Fruit fly (Drosophila melanogaster): Measurements from ENCODE around the gene CG4998.

Gene CG4998

DNA sequence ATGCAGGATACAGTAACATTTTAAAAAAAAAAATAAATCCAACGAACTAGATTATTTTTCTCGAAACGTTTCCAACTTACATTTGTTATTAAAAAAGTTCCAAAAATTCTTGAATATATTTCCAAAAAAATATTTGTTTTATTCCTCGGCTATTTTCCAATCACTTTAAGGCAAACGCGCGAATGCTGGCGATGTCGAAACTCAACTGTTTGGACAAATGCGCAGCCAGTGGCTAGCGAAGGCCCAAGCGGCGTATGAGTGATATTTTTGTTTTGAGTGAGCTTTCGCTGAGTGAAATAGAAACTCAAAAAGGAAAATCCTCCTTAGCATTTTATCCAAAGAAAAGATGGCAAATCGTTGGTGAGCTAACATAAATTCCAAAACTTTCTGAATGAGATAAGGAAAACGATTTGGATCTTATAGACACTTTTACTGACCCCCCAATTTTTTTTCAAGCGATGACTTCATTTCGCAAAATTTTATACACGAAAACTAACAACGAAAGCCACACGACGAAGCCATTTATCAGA is 20.5 kb downstream of the CG4998 start, which contains the start of gene ringer:
Gene ringer (minus strand): TSS at position 210 of the 530 bp plus-strand sequence.
- TF ChIP-seq CG8632 (GFP tag; optimal IDR thresholded peaks at IDR 0.05) (no peak), CG6808 (GFP tag; optimal IDR thresholded peaks at IDR 0.05) (no peak), Eip78C (GFP tag) (peak; percentile 71), spab (GFP tag; optimal IDR thresholded peaks at IDR 0.05) (no peak)

DNA sequence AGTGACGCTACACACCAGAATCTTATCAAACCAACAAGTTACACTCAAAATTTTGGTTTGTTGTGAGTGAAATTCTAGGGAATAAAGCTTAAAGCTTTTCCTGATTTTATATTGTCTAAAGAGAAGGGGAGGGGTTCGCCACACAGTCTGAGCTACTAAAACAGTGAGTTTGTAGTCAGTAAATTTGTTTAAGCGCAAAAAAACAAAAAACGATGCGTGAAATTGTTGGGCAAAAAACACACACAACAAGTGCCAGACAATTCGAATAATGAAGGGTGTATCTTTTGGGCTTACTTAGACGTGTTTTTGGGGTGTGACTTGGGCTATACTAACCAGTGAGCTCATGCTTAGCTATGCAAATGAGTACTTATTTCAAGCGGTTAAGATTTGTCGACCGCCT is 21.0 kb downstream of the CG4998 start:
- TF ChIP-seq CG1621 (tag; optimal IDR thresholded peaks at IDR 0.05) = no peak
- TF ChIP-seq CG6854 (GFP tag; optimal IDR thresholded peaks at IDR 0.05) = no peak
- TF ChIP-seq fkh (GFP tag; optimal IDR thresholded peaks at IDR 0.05) = peak; percentile 70
- no peak for TF ChIP-seq dsx (GFP tag; optimal IDR thresholded peaks at IDR 0.05; ENCODE audit: poor library complexity, severe bottlenecking)

DNA sequence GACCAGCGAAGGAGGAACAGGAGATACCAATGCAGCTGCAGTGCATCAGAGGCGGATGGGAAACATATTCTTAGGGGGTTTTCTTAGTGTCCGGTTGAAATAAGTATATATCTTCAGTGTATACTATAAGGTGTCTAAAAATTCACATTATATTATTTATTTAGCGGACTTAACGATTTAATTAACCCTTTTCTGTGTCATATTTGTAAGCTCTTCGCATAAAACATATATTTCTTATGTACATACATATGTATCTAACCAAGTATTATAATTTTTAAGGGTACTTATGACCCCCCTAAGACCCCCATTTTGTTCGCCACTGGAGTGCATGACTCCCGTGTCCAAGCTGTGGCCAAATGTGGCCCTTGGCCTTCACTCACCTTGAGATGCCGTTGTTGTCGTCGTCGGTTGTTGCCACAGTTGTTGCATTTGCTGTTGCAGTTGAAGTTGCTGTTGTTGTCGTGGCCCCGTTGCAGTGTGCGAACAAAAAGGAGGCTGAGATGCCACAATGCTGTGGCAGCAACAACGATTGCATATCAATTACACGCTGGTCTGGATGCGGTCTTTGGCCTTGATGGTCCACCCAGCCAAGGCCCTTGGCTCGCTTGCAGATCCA is 22.5 kb downstream of the CG4998 start:
- TF ChIP-seq CG32006 (GFP tag; optimal IDR thresholded peaks at IDR 0.05) = peak; percentile 71
- TF ChIP-seq Ets21C (GFP tag; optimal IDR thresholded peaks at IDR 0.05) = peak; percentile 38
- TF ChIP-seq Ets96B (tag; optimal IDR thresholded peaks at IDR 0.05) = peak; percentile 96
- peak; percentile 70 for TF ChIP-seq CG11762 (GFP tag; optimal IDR thresholded peaks at IDR 0.05; ENCODE audit: insufficient read depth)
- peak; percentile 79 to 86 for TF ChIP-seq salr (GFP tag; optimal IDR thresholded peaks at IDR 0.05)
- peak; percentile 70 for TF ChIP-seq cyc (GFP tag; optimal IDR thresholded peaks at IDR 0.05)
- TF ChIP-seq Gug (GFP tag; IDR thresholded peaks at IDR 0.05) = no peak
- peak; percentile 96 for TF ChIP-seq Eip78C (GFP tag)
- TF ChIP-seq CG11294 (GFP tag; IDR thresholded peaks at IDR 0.05) = peak; percentile 21; the same call in 1 of the 2 replicates
- TF ChIP-seq lz (GFP tag; optimal IDR thresholded peaks at IDR 0.05) = peak; percentile 71
- TF ChIP-seq Sox15 (GFP tag; optimal IDR thresholded peaks at IDR 0.05) = peak; percentile 75
- no peak for TF ChIP-seq fkh (GFP tag; optimal IDR thresholded peaks at IDR 0.05)
- TF ChIP-seq Hr4 (GFP tag; optimal IDR thresholded peaks at IDR 0.05) = peak; percentile 48
- peak; percentile 83 for TF ChIP-seq CG16779 (tag; optimal IDR thresholded peaks at IDR 0.05)
- TF ChIP-seq CG8319 (GFP tag; optimal IDR thresholded peaks at IDR 0.05) = peak; percentile 79
- no peak for TF ChIP-seq Eip93F (GFP tag; optimal IDR thresholded peaks at IDR 0.05)
- TF ChIP-seq CG1621 (tag; optimal IDR thresholded peaks at IDR 0.05) = peak; percentile 91
- TF ChIP-seq CG7368 (GFP tag; optimal IDR thresholded peaks at IDR 0.05) = peak; percentile 72
- TF ChIP-seq spab (GFP tag; optimal IDR thresholded peaks at IDR 0.05) = peak; percentile 95
- TF ChIP-seq dac (GFP tag; optimal IDR thresholded peaks at IDR 0.05) = no peak
- peak; percentile 80 for TF ChIP-seq esn (GFP tag; optimal IDR thresholded peaks at IDR 0.05)
- peak; percentile 96 for TF ChIP-seq fd59A (GFP tag; optimal IDR thresholded peaks at IDR 0.05)
- TF ChIP-seq Met (GFP tag; optimal IDR thresholded peaks at IDR 0.05) = peak; percentile 74
- peak; percentile 95 for TF ChIP-seq dsx (GFP tag; optimal IDR thresholded peaks at IDR 0.05; ENCODE audit: poor library complexity, severe bottlenecking)
- peak; percentile 47; the same call in 1 of the 2 replicates for TF ChIP-seq CG15336 (GFP tag; IDR thresholded peaks at IDR 0.05)
- TF ChIP-seq Smox (GFP tag; optimal IDR thresholded peaks at IDR 0.05) = peak; percentile 75
- peak; percentile 79 for TF ChIP-seq topi (GFP tag; optimal IDR thresholded peaks at IDR 0.05)
- peak; percentile 58 for TF ChIP-seq CG31627 (GFP tag; optimal IDR thresholded peaks at IDR 0.05)
- TF ChIP-seq CG6854 (GFP tag; optimal IDR thresholded peaks at IDR 0.05) = peak; percentile 68
- peak; percentile 93 for TF ChIP-seq CG9139 (GFP tag; optimal IDR thresholded peaks at IDR 0.05)
- peak; percentile 72; the same call in 2 of the 3 replicates for TF ChIP-seq CG8119 (GFP tag; IDR thresholded peaks at IDR 0.05)
- peak; percentile 89 for TF ChIP-seq Eip75B (GFP tag; optimal IDR thresholded peaks at IDR 0.05)
- TF ChIP-seq vri (GFP tag; optimal IDR thresholded peaks at IDR 0.05) = peak; percentile 22
- TF ChIP-seq eg (GFP tag; IDR thresholded peaks at IDR 0.05) = 0 out of 3 replicates have a peak, but pooled peaks have one; percentile 25
- peak; percentile 79 for TF ChIP-seq CG6163 (GFP tag; IDR thresholded peaks at IDR 0.05)
- peak; percentile 69 for TF ChIP-seq net (GFP tag; optimal IDR thresholded peaks at IDR 0.05)
- TF ChIP-seq ss (GFP tag; optimal IDR thresholded peaks at IDR 0.05) = peak; percentile 95 to 97
- TF ChIP-seq Hr39 (GFP tag; optimal IDR thresholded peaks at IDR 0.05) = peak; percentile 61
- no peak for TF ChIP-seq CG6276 (GFP tag; optimal IDR thresholded peaks at IDR 0.05)
- TF ChIP-seq CG3032 (tag; optimal IDR thresholded peaks at IDR 0.05) = peak; percentile 97
- TF ChIP-seq CG6792 (GFP tag; optimal IDR thresholded peaks at IDR 0.05) = peak; percentile 84
- peak; percentile 66 for TF ChIP-seq Sox102F (GFP tag; optimal IDR thresholded peaks at IDR 0.05)

Data from whole organism, prepupa.